Fruit fly (Drosophila melanogaster) whole organism, embryonic: ENCODE data around the gene Mfe2.

Source experiments
- Aef1 ChIP-seq: fragments of 200-800 bp; sonication (Bioruptor generic); IDR thresholded peaks from 3 replicates; pipeline ENCODE4 v1.3.6; 2022; ENCODE audit warnings: missing biosample characterization, missing genetic modification characterization
- Atf-2 ChIP-seq: fragments of 200-800 bp; sonication (Bioruptor generic); optimal IDR thresholded peaks from 2 replicates; lab custom pipeline; 2016; ENCODE audit warnings: missing biosample characterization, missing genetic modification characterization
- B-H1 ChIP-seq: fragments of 200-800 bp; sonication (Bioruptor generic); IDR thresholded peaks from 3 replicates; pipeline ENCODE4 v1.3.6; 2022; ENCODE audit warnings: missing biosample characterization, missing genetic modification characterization
- CG10431 ChIP-seq: fragments of 200-800 bp; sonication (Bioruptor generic); optimal IDR thresholded peaks from 3 replicates; lab custom pipeline; 2018; ENCODE audit warnings: missing biosample characterization, mild to moderate bottlenecking, missing genetic modification characterization
- CG10565 ChIP-seq: fragments of 200-800 bp; sonication (Bioruptor generic); optimal IDR thresholded peaks from 3 replicates; lab custom pipeline; 2016; ENCODE audit warnings: missing biosample characterization, mild to moderate bottlenecking, missing genetic modification characterization
- CG10654 ChIP-seq: fragments of 200-800 bp; sonication (Bioruptor generic); optimal IDR thresholded peaks from 2 replicates; lab custom pipeline; 2016; ENCODE audit warnings: missing biosample characterization, missing genetic modification characterization
- CG10959 ChIP-seq: fragments of 200-800 bp; sonication (Bioruptor generic); IDR thresholded peaks from 2 replicates; pipeline ENCODE4 v1.3.6; 2022; ENCODE audit warnings: missing biosample characterization, missing genetic modification characterization
- CG11093 ChIP-seq: fragments of 200-800 bp; sonication (Bioruptor generic); IDR thresholded peaks from 3 replicates; pipeline ENCODE4 v1.3.6; 2022; ENCODE audit warnings: missing biosample characterization, missing genetic modification characterization
- CG11723 ChIP-seq: fragments of 200-800 bp; sonication (Bioruptor generic); optimal IDR thresholded peaks from 2 replicates; lab custom pipeline; 2017; ENCODE audit warnings: missing biosample characterization, mild to moderate bottlenecking, missing genetic modification characterization
- CG14441 ChIP-seq: fragments of 200-800 bp; sonication (Bioruptor generic); IDR thresholded peaks from 2 replicates; pipeline ENCODE4 v1.3.6; 2022; ENCODE audit warnings: missing biosample characterization, missing genetic modification characterization
- CG15269 ChIP-seq: fragments of 200-800 bp; sonication (Bioruptor generic); optimal IDR thresholded peaks from 2 replicates; lab custom pipeline; 2018; ENCODE audit warnings: missing biosample characterization, mild to moderate bottlenecking, missing genetic modification characterization, moderate library complexity
- CG15601 ChIP-seq: fragments of 200-800 bp; sonication (Bioruptor generic); optimal IDR thresholded peaks from 3 replicates; lab custom pipeline; 2019; ENCODE audit warnings: missing biosample characterization, mild to moderate bottlenecking, missing genetic modification characterization, moderate library complexity
- CG17359 ChIP-seq: fragments of 200-800 bp; sonication (Bioruptor generic); optimal IDR thresholded peaks from 3 replicates; lab custom pipeline; 2018; ENCODE audit warnings: missing biosample characterization, mild to moderate bottlenecking, missing genetic modification characterization, moderate library complexity
- CG17612 ChIP-seq: fragments of 200-800 bp; sonication (Bioruptor generic); IDR thresholded peaks from 2 replicates; pipeline ENCODE4 v1.3.6; 2022; ENCODE audit warnings: missing biosample characterization, missing genetic modification characterization
- CG17912 ChIP-seq: fragments of 200-800 bp; sonication (Bioruptor generic); optimal IDR thresholded peaks from 2 replicates; lab custom pipeline; 2018; ENCODE audit warnings: missing biosample characterization, mild to moderate bottlenecking, missing genetic modification characterization
- CG2120 ChIP-seq: fragments of 200-800 bp; sonication (Bioruptor generic); optimal IDR thresholded peaks from 3 replicates; lab custom pipeline; 2016; ENCODE audit warnings: missing biosample characterization, missing genetic modification characterization
- CG2202 ChIP-seq: fragments of 200-800 bp; sonication (Bioruptor generic); optimal IDR thresholded peaks from 2 replicates; lab custom pipeline; 2018; ENCODE audit warnings: missing biosample characterization, mild to moderate bottlenecking, missing genetic modification characterization
- CG30020 ChIP-seq: fragments of 200-800 bp; optimal IDR thresholded peaks from 2 replicates; lab custom pipeline; 2019; ENCODE audit warnings: missing biosample characterization, mild to moderate bottlenecking, missing genetic modification characterization, moderate library complexity
- CG3065 ChIP-seq: fragments of 200-800 bp; sonication (Bioruptor generic); optimal IDR thresholded peaks from 2 replicates; lab custom pipeline; 2016; ENCODE audit warnings: missing biosample characterization, missing genetic modification characterization
- CG32532 ChIP-seq: fragments of 200-800 bp; sonication (Bioruptor generic); IDR thresholded peaks from 2 replicates; pipeline ENCODE4 v1.3.6; 2022; ENCODE audit warnings: missing biosample characterization, missing genetic modification characterization
- CG42726 ChIP-seq: fragments of 200-800 bp; sonication (Bioruptor generic); IDR thresholded peaks from 2 replicates; pipeline ENCODE4 v1.3.6; 2022; ENCODE audit warnings: missing biosample characterization, missing genetic modification characterization; ENCODE audit not compliant: partially characterized antibody
- CG5245 ChIP-seq: fragments of 200-800 bp; sonication (Bioruptor generic); optimal IDR thresholded peaks from 3 replicates; lab custom pipeline; 2016; ENCODE audit warnings: missing biosample characterization, missing genetic modification characterization
- CG7745 ChIP-seq: fragments of 200-800 bp; sonication (Bioruptor generic); optimal IDR thresholded peaks from 2 replicates; lab custom pipeline; 2018; ENCODE audit warnings: missing biosample characterization, mild to moderate bottlenecking, missing genetic modification characterization, moderate library complexity
- Deaf1 ChIP-seq: fragments of 200-800 bp; optimal IDR thresholded peaks from 3 replicates; lab custom pipeline; 2019; ENCODE audit warnings: missing biosample characterization, mild to moderate bottlenecking, missing genetic modification characterization, moderate library complexity
- ERR ChIP-seq: fragments of 200-800 bp; sonication (Bioruptor generic); optimal IDR thresholded peaks from 2 replicates; lab custom pipeline; 2016; ENCODE audit warnings: missing biosample characterization, missing genetic modification characterization
- HmgZ ChIP-seq: fragments of 200-800 bp; sonication (Bioruptor generic); optimal IDR thresholded peaks from 2 replicates; lab custom pipeline; 2018; ENCODE audit warnings: missing biosample characterization, mild to moderate bottlenecking, missing genetic modification characterization
- MTF-1 ChIP-seq: fragments of 200-800 bp; sonication (Bioruptor generic); optimal IDR thresholded peaks from 2 replicates; lab custom pipeline; 2018; ENCODE audit warnings: missing biosample characterization, mild to moderate bottlenecking, missing genetic modification characterization, borderline replicate concordance
- Mrtf ChIP-seq: fragments of 200-800 bp; sonication (Bioruptor generic); IDR thresholded peaks from 3 replicates; pipeline ENCODE4 v1.3.6; 2022; ENCODE audit warnings: missing biosample characterization, missing genetic modification characterization
- Nf-YA ChIP-seq: fragments of 200-800 bp; sonication (Bioruptor generic); IDR thresholded peaks from 2 replicates; pipeline ENCODE4 v1.3.6; 2022; ENCODE audit warnings: missing biosample characterization, missing genetic modification characterization
- NfI ChIP-seq: fragments of 200-800 bp; sonication (Bioruptor generic); optimal IDR thresholded peaks from 3 replicates; lab custom pipeline; 2018; ENCODE audit warnings: missing biosample characterization, mild to moderate bottlenecking, missing genetic modification characterization, moderate library complexity
- Sry-β ChIP-seq: fragments of 200-800 bp; sonication (Bioruptor generic); optimal IDR thresholded peaks from 2 replicates; lab custom pipeline; 2018; ENCODE audit warnings: missing biosample characterization, mild to moderate bottlenecking, missing genetic modification characterization, moderate library complexity
- Usf ChIP-seq: fragments of 200-800 bp; sonication (Bioruptor generic); optimal IDR thresholded peaks from 2 replicates; lab custom pipeline; 2017; ENCODE audit warnings: missing genotype, missing biosample characterization, missing genetic modification characterization
- ap ChIP-seq: fragments of 200-800 bp; sonication (Bioruptor generic); IDR thresholded peaks from 2 replicates; pipeline ENCODE4 v1.3.6; 2022; ENCODE audit warnings: missing biosample characterization, missing genetic modification characterization
- ase ChIP-seq: fragments of 200-800 bp; sonication (Bioruptor generic); IDR thresholded peaks from 3 replicates; pipeline ENCODE4 v1.3.6; 2022; ENCODE audit warnings: missing biosample characterization, missing genetic modification characterization
- caup ChIP-seq: fragments of 200-800 bp; sonication (Bioruptor generic); optimal IDR thresholded peaks from 3 replicates; lab custom pipeline; 2017; ENCODE audit warnings: missing biosample characterization, mild to moderate bottlenecking, missing genetic modification characterization, moderate library complexity; ENCODE audit not compliant: severe bottlenecking
- chm ChIP-seq: fragments of 200-800 bp; sonication (Bioruptor generic); IDR thresholded peaks from 2 replicates; pipeline ENCODE4 v1.3.6; 2022; ENCODE audit warnings: missing biosample characterization, missing genetic modification characterization
- emc ChIP-seq: fragments of 200-800 bp; sonication (Bioruptor generic); optimal IDR thresholded peaks from 2 replicates; lab custom pipeline; 2016; ENCODE audit warnings: missing biosample characterization, missing genetic modification characterization
- fu2 ChIP-seq: fragments of 200-800 bp; sonication (Bioruptor generic); optimal IDR thresholded peaks from 2 replicates; lab custom pipeline; 2016; ENCODE audit warnings: missing biosample characterization, missing genetic modification characterization
- gcm ChIP-seq: fragments of 200-800 bp; sonication (Bioruptor generic); optimal IDR thresholded peaks from 2 replicates; lab custom pipeline; 2019; ENCODE audit warnings: missing biosample characterization, mild to moderate bottlenecking, missing genetic modification characterization, moderate library complexity
- hbn ChIP-seq: fragments of 200-800 bp; sonication (Bioruptor generic); IDR thresholded peaks from 2 replicates; pipeline ENCODE4 v1.3.6; 2022; ENCODE audit warnings: missing biosample characterization, missing genetic modification characterization; ENCODE audit not compliant: partially characterized antibody
- insv ChIP-seq, 2 experiments: fragments of 200-800 bp; sonication (Bioruptor generic); optimal IDR thresholded peaks; 3 replicates each; lab custom pipeline; 2016 to 2018; ENCODE audit warnings: missing biosample characterization in 2 of 2, missing genetic modification characterization in 2 of 2
- inv ChIP-seq: fragments of 200-800 bp; sonication (Bioruptor generic); IDR thresholded peaks from 2 replicates; pipeline ENCODE4 v1.3.6; 2022; ENCODE audit warnings: missing biosample characterization, missing genetic modification characterization; ENCODE audit not compliant: partially characterized antibody
- jing ChIP-seq: fragments of 200-800 bp; sonication (Bioruptor generic); optimal IDR thresholded peaks from 2 replicates; lab custom pipeline; 2018; ENCODE audit warnings: missing biosample characterization, mild to moderate bottlenecking, missing genetic modification characterization
- jumu ChIP-seq: fragments of 200-800 bp; sonication (Bioruptor generic); optimal IDR thresholded peaks from 3 replicates; lab custom pipeline; 2016; ENCODE audit warnings: missing biosample characterization, missing genetic modification characterization
- luna ChIP-seq: fragments of 200-800 bp; sonication (Bioruptor generic); optimal IDR thresholded peaks from 2 replicates; lab custom pipeline; 2016; ENCODE audit warnings: missing biosample characterization, missing genetic modification characterization
- nau ChIP-seq: fragments of 200-800 bp; sonication (Bioruptor generic); optimal IDR thresholded peaks from 3 replicates; lab custom pipeline; 2017; ENCODE audit warnings: missing biosample characterization, mild to moderate bottlenecking, missing genetic modification characterization, missing genetic modification reagents
- salm ChIP-seq: fragments of 200-800 bp; sonication (Bioruptor generic); optimal IDR thresholded peaks from 2 replicates; lab custom pipeline; 2018; ENCODE audit warnings: missing biosample characterization, mild to moderate bottlenecking, missing genetic modification characterization
- slp2 ChIP-seq: fragments of 200-800 bp; sonication (Bioruptor generic); optimal IDR thresholded peaks from 2 replicates; lab custom pipeline; 2016; ENCODE audit warnings: missing biosample characterization, missing genetic modification characterization
- ttk ChIP-seq: fragments of 200-800 bp; sonication (Bioruptor generic); IDR thresholded peaks from 2 replicates; pipeline ENCODE4 v2.1.2; 2022; ENCODE audit warnings: missing biosample characterization, missing genetic modification characterization
- vfl ChIP-seq: fragments of 200-800 bp; sonication (Bioruptor generic); optimal IDR thresholded peaks from 2 replicates; lab custom pipeline; 2016; ENCODE audit warnings: missing biosample characterization, missing genetic modification characterization
- z ChIP-seq: fragments of 200-800 bp; sonication (Bioruptor generic); IDR thresholded peaks from 3 replicates; pipeline ENCODE4 v1.3.6; 2022; ENCODE audit warnings: missing biosample characterization, missing genetic modification characterization

The Mfe2 gene

dm6 chrX:16286083-16286666, 15.4 kb downstream of the Mfe2 start, which contains the start of gene UQCR-14 (continued):
- TF ChIP-seq NfI (GFP tag; lab: Kevin White, UChicago) (peak; percentile 4), CG17912 (GFP tag; lab: Kevin White, UChicago) (no peak), Sry-β (GFP tag; lab: Kevin White, UChicago) (no peak), CG32532 (GFP tag; lab: Robert Waterston, UW) (peak; percentile 53), jing (GFP tag; lab: Kevin White, UChicago) (no peak), gcm (GFP tag; lab: Kevin White, UChicago) (no peak), MTF-1 (GFP tag; lab: Kevin White, UChicago) (no peak), CG3065 (no peak), Nf-YA (GFP tag; lab: Robert Waterston, UW) (no peak), ERR (GFP tag; lab: Kevin White, UChicago) (no peak), CG11093 (no peak), Mrtf (GFP tag; lab: Robert Waterston, UW) (no peak), caup (GFP tag; lab: Kevin White, UChicago) (peak; percentile 17), CG17612 (GFP tag; lab: Robert Waterston, UW) (no peak), CG10565 (GFP tag; lab: Kevin White, UChicago) (no peak), Deaf1 (tag; lab: Kevin White, UChicago) (no peak), CG10959 (GFP tag; lab: Robert Waterston, UW) (no peak), fu2 (GFP tag; lab: Kevin White, UChicago) (peak; percentile 4), CG11723 (GFP tag; lab: Kevin White, UChicago) (no peak), Usf (GFP tag; lab: Kevin White, UChicago) (no peak), ttk (no peak), salm (no peak), HmgZ (peak; percentile 80), inv (peak; percentile 95), ase (GFP tag; lab: Robert Waterston, UW) (0 out of 3 replicates have a peak, but pooled peaks have one; percentile 27), slp2 (no peak), CG15601 (no peak), CG5245 (GFP tag; lab: Kevin White, UChicago) (no peak), nau (GFP tag; lab: Kevin White, UChicago) (no peak), z (GFP tag; lab: Robert Waterston, UW) (no peak), insv (GFP tag; optimal IDR thresholded peaks at IDR 0.05; lab: Kevin White, UChicago) (peak in 1 of 2 experiments; percentile 2), B-H1 (no peak), chm (GFP tag; lab: Robert Waterston, UW) (no peak), CG7745 (tag; lab: Kevin White, UChicago) (no peak), CG14441 (GFP tag; lab: Robert Waterston, UW) (no peak), luna (peak; percentile 9), ap (GFP tag; lab: Robert Waterston, UW) (no peak), emc (GFP tag; lab: Kevin White, UChicago) (no peak), Aef1 (no peak), CG10654 (GFP tag; lab: Kevin White, UChicago) (no peak), CG2120 (GFP tag; lab: Kevin White, UChicago) (peak; percentile 56), CG15269 (tag; lab: Kevin White, UChicago) (peak; percentile 10), CG10431 (GFP tag; lab: Kevin White, UChicago) (no peak), Atf-2 (GFP tag; lab: Kevin White, UChicago) (no peak), vfl (GFP tag; lab: Kevin White, UChicago) (no peak), jumu (GFP tag; lab: Kevin White, UChicago) (no peak), CG30020 (peak; percentile 71), hbn (peak; percentile 97), CG2202 (no peak), CG17359 (tag; lab: Kevin White, UChicago) (no peak), CG42726 (GFP tag; lab: Robert Waterston, UW) (peak; percentile 98)
